Worm (Caenorhabditis elegans): ENCODE measurements around the gene atg-10.
A peak's percentile ranks its signal among the peaks of the same experiment; 100 is the strongest.

The atg-10 gene

ce11 chrII:8691344-8691960 is 32.5 kb downstream of the atg-10 start, which contains the start of gene C34C6.3:
Gene C34C6.3, plus strand, starts transcription at chrII:8691910.
- TF ChIP-seq aly-2 (tag; optimal IDR thresholded peaks at IDR 0.05), result no peak
- peak; percentile 90 for TF ChIP-seq blmp-1 (tag; optimal IDR thresholded peaks at IDR 0.05)

ce11 chrII:8695783-8696182 is 36.8 kb downstream of the atg-10 start, which contains the start of gene C34C6.10:
Gene C34C6.10, minus strand, starts transcription at chrII:8695883.
- TF ChIP-seq pqm-1 (tag; optimal IDR thresholded peaks at IDR 0.05) (no peak), zag-1 (tag; optimal IDR thresholded peaks at IDR 0.05) (no peak), isw-1 (GFP tag; IDR thresholded peaks at IDR 0.05) (no peak), nhr-237 (tag; optimal IDR thresholded peaks at IDR 0.05) (no peak), lir-3 (tag; optimal IDR thresholded peaks at IDR 0.05; ENCODE audit: poor library complexity) (no peak), efl-1 (optimal IDR thresholded peaks at IDR 0.05) (no peak), efl-1 (GFP tag; optimal IDR thresholded peaks at IDR 0.05 in 1 of 2) (no peak)

ce11 chrII:8698828-8699227 is 39.9 kb downstream of the atg-10 start, which contains the start of gene chdh-1:
Gene chdh-1, minus strand, starts transcription at chrII:8698928.
- TF ChIP-seq lin-39 (tag; optimal IDR thresholded peaks at IDR 0.05) (no peak), ceh-63 (GFP tag; optimal IDR thresholded peaks at IDR 0.05) (no peak), zip-4 (GFP tag; optimal IDR thresholded peaks at IDR 0.05) (no peak), aha-1 (tag; optimal IDR thresholded peaks at IDR 0.05) (no peak), egl-13 (tag; optimal IDR thresholded peaks at IDR 0.05) (no peak), ceh-88 (GFP tag; IDR thresholded peaks at IDR 0.05) (no peak), dsc-1 (tag; optimal IDR thresholded peaks at IDR 0.05) (no peak), unc-86 (tag; optimal IDR thresholded peaks at IDR 0.05) (no peak), efl-1 (optimal IDR thresholded peaks at IDR 0.05) (no peak), efl-1 (GFP tag; optimal IDR thresholded peaks at IDR 0.05 in 1 of 2) (no peak), lin-15B (tag; optimal IDR thresholded peaks at IDR 0.05) (no peak)

- TF ChIP-seq mep-1 (tag; optimal IDR thresholded peaks at IDR 0.05) (peak; percentile 3), F16B12.6 (tag; optimal IDR thresholded peaks at IDR 0.05) (peak; percentile 63), nhr-237 (tag; optimal IDR thresholded peaks at IDR 0.05) (no peak), pax-3 (tag; optimal IDR thresholded peaks at IDR 0.05) (no peak), lsy-2 (tag; optimal IDR thresholded peaks at IDR 0.05) (peak; percentile 67 to 81), aha-1 (tag; optimal IDR thresholded peaks at IDR 0.05) (no peak), efl-1 (optimal IDR thresholded peaks at IDR 0.05) (peak in 1 of 2 experiments; percentile 6), efl-1 (GFP tag; optimal IDR thresholded peaks at IDR 0.05 in 1 of 2) (no peak), dpl-1 (GFP tag; optimal IDR thresholded peaks at IDR 0.05) (peak in 1 of 3 experiments; percentile 20), pqm-1 (tag; optimal IDR thresholded peaks at IDR 0.05) (no peak), nhr-11 (tag; optimal IDR thresholded peaks at IDR 0.05) (no peak), tlp-1 (tag; optimal IDR thresholded peaks at IDR 0.05) (no peak)
Measured at ce11 chrII:8701059-8701458, 42.1 kb downstream of the atg-10 start.

- no peak for TF ChIP-seq grh-1 (GFP tag; IDR thresholded peaks at IDR 0.05)
- no peak for TF ChIP-seq nhr-11 (tag; optimal IDR thresholded peaks at IDR 0.05)
- TF ChIP-seq ceh-90 (tag; optimal IDR thresholded peaks at IDR 0.05), result no peak
- no peak for TF ChIP-seq jun-1 (tag; optimal IDR thresholded peaks at IDR 0.05)
- TF ChIP-seq hlh-4 (tag; optimal IDR thresholded peaks at IDR 0.05), result no peak
- no peak for TF ChIP-seq pax-3 (tag; optimal IDR thresholded peaks at IDR 0.05)
- no peak for TF ChIP-seq hpl-2 (GFP tag; optimal IDR thresholded peaks at IDR 0.05)
- no peak for TF ChIP-seq fkh-8 (tag; optimal IDR thresholded peaks at IDR 0.05)
- TF ChIP-seq pag-3 (tag; optimal IDR thresholded peaks at IDR 0.05; ENCODE audit: borderline replicate concordance, insufficient read depth), result no peak
- TF ChIP-seq lin-39 (tag; optimal IDR thresholded peaks at IDR 0.05), result no peak
- no peak for TF ChIP-seq nhr-28 (tag; optimal IDR thresholded peaks at IDR 0.05)
- TF ChIP-seq nhr-76 (tag; optimal IDR thresholded peaks at IDR 0.05), result no peak
- no peak for TF ChIP-seq tbx-2 (tag; optimal IDR thresholded peaks at IDR 0.05)
- TF ChIP-seq tlp-1 (tag; optimal IDR thresholded peaks at IDR 0.05), result no peak
- TF ChIP-seq alr-1 (tag; optimal IDR thresholded peaks at IDR 0.05; ENCODE audit: borderline replicate concordance), result no peak
- TF ChIP-seq skn-1 (tag; optimal IDR thresholded peaks at IDR 0.05), result no peak
- TF ChIP-seq mef-2 (tag; optimal IDR thresholded peaks at IDR 0.05), result no peak
- no peak for TF ChIP-seq nhr-12 (tag; optimal IDR thresholded peaks at IDR 0.05)
Measured at ce11 chrII:8701619-8702350, 42.9 kb downstream of the atg-10 start, which contains the start of gene sphk-1. Gene sphk-1, minus strand, starts transcription at chrII:8701669.

Data from whole organism, L1 larva.